Worm (Caenorhabditis elegans): Measurements from ENCODE around the gene clc-22.
A peak's percentile ranks its signal among the peaks of the same experiment; 100 is the strongest.

Gene clc-22

DNA sequence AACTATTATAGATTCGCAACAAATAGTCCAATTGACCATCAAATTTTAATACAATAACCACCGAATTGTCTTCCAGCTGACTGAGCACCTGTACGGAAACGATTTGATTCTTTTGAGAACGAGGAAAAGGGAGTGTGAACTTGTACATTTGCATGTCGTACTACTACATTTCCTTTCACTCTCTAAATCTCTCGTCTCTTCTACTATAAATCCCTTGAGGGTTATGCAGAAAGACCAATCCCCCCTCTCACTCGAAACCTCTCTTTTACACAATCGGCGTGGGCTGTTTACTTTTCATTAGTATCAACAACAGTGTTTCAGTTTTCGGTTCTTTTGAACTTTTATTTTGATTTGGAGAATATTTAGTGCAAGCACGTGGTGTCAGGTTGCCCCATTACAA, 6.3 kb upstream of the clc-22 start:
- TF ChIP-seq dpff-1 (tag; optimal IDR thresholded peaks at IDR 0.05): no peak
- TF ChIP-seq Y53G8AR.9 (GFP tag; conservative IDR thresholded peaks at IDR 0.05): no peak
- TF ChIP-seq F37B4.10 (GFP tag; IDR thresholded peaks at IDR 0.05): no peak
- TF ChIP-seq tbx-9 (tag; optimal IDR thresholded peaks at IDR 0.05; ENCODE audit: borderline replicate concordance): no peak
- no peak for TF ChIP-seq aptf-3 (GFP tag; IDR thresholded peaks at IDR 0.05)
- TF ChIP-seq ccch-3 (GFP tag; optimal IDR thresholded peaks at IDR 0.05): no peak
- TF ChIP-seq nhr-27 (tag; optimal IDR thresholded peaks at IDR 0.05): no peak
- no peak for TF ChIP-seq efl-1 (GFP tag; optimal IDR thresholded peaks at IDR 0.05)
- TF ChIP-seq sdz-38 (tag; optimal IDR thresholded peaks at IDR 0.05): no peak
- no peak for TF ChIP-seq B0336.3 (GFP tag; IDR thresholded peaks at IDR 0.05)
- TF ChIP-seq ztf-26 (tag; optimal IDR thresholded peaks at IDR 0.05): no peak
- TF ChIP-seq tbp1 (GFP tag; optimal IDR thresholded peaks at IDR 0.05): no peak
- no peak for TF ChIP-seq ceh-58 (GFP tag; IDR thresholded peaks at IDR 0.05)
- no peak for TF ChIP-seq hlh-12 (tag; optimal IDR thresholded peaks at IDR 0.05)
- no peak for TF ChIP-seq ceh-40 (GFP tag; IDR thresholded peaks at IDR 0.05)
- TF ChIP-seq F55B11.4 (tag; optimal IDR thresholded peaks at IDR 0.05; ENCODE audit: borderline replicate concordance, insufficient read depth): no peak
- TF ChIP-seq pbrm-1 (GFP tag; IDR thresholded peaks at IDR 0.05): no peak
- TF ChIP-seq ZK185.1 (tag; optimal IDR thresholded peaks at IDR 0.05; ENCODE audit: poor library complexity, severe bottlenecking): no peak
- TF ChIP-seq T26A5.8 (tag; optimal IDR thresholded peaks at IDR 0.05): no peak

DNA sequence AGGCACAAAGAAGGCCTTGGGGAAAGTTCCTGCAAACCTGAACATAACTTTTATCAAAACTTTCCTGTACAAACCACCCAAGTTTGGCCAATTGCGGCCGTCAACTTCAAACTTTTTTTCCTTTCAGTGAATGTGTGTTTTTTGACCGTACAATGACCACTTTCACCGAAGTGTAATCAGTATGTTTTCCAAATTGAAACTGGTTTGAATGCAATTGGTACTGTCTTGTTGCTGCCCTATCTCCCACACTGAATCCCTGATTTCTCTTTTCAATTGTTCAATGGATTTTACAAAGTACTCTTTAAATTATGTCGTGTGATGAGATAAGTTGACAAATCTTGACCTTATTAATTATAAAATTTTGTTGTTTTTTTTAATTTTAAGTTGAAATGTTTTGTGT, 4.6 kb upstream of the clc-22 start:
- no peak for TF ChIP-seq let-526 (GFP tag; IDR thresholded peaks at IDR 0.05)
- no peak for TF ChIP-seq nhr-27 (tag; optimal IDR thresholded peaks at IDR 0.05)
- no peak for TF ChIP-seq D2030.7 (GFP tag; IDR thresholded peaks at IDR 0.05)
- TF ChIP-seq nhr-80 (tag; optimal IDR thresholded peaks at IDR 0.05): no peak
- no peak for TF ChIP-seq fkh-3 (tag; optimal IDR thresholded peaks at IDR 0.05)
- TF ChIP-seq cebp-2 (GFP tag; IDR thresholded peaks at IDR 0.05): no peak
- TF ChIP-seq ztf-3 (GFP tag; optimal IDR thresholded peaks at IDR 0.05): no peak
- TF ChIP-seq lag-1 (GFP tag; IDR thresholded peaks at IDR 0.05): no peak
- no peak for TF ChIP-seq ztf-26 (tag; optimal IDR thresholded peaks at IDR 0.05)
- no peak for TF ChIP-seq pbrm-1 (GFP tag; IDR thresholded peaks at IDR 0.05)
- TF ChIP-seq egrh-3 (GFP tag; IDR thresholded peaks at IDR 0.05): no peak

DNA sequence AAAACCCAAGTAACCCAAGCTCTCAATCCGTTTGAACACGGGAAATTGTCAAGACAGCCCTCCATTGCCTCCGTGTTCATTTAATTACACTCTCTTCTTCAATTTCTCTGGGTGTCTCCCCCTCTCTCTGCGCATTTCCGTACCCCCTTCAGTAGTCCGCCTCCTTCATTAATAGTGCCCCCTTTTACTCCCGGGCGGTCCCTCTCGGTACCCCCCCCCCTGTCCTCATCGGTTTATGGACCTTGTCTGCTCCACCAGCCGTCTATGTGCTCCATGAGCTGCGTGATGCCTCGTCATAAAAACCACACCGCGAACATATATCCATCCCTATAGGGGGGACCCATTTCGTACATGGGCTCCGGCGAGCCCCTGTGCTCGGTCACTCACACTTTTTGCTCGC, 3.7 kb upstream of the clc-22 start:
- TF ChIP-seq him-1 (tag; optimal IDR thresholded peaks at IDR 0.05): no peak
- peak; percentile 11; the same call in 1 of the 2 replicates for TF ChIP-seq egrh-3 (GFP tag; IDR thresholded peaks at IDR 0.05)
- TF ChIP-seq aptf-3 (GFP tag; IDR thresholded peaks at IDR 0.05): no peak
- TF ChIP-seq nfya-1 (tag; optimal IDR thresholded peaks at IDR 0.05; ENCODE audit: borderline replicate concordance, insufficient read depth): no peak
- TF ChIP-seq Y53F4B.3 (GFP tag; IDR thresholded peaks at IDR 0.05): no peak
- TF ChIP-seq B0035.1 (tag; optimal IDR thresholded peaks at IDR 0.05): no peak
- no peak for TF ChIP-seq Y53G8AR.9 (GFP tag; conservative IDR thresholded peaks at IDR 0.05)
- TF ChIP-seq C17E4.6 (GFP tag; IDR thresholded peaks at IDR 0.05): no peak
- TF ChIP-seq sea-2 (GFP tag; IDR thresholded peaks at IDR 0.05): no peak
- TF ChIP-seq unc-130 (GFP tag; optimal IDR thresholded peaks at IDR 0.05): no peak
- TF ChIP-seq dox-1 (GFP tag; IDR thresholded peaks at IDR 0.05): 0 out of 2 replicates have a peak, but pooled peaks have one; percentile 36
- no peak for TF ChIP-seq nfyb-1 (GFP tag; IDR thresholded peaks at IDR 0.05)
- TF ChIP-seq F57C9.4 (tag; optimal IDR thresholded peaks at IDR 0.05): no peak
- TF ChIP-seq tbx-9 (tag; optimal IDR thresholded peaks at IDR 0.05; ENCODE audit: borderline replicate concordance): no peak
- TF ChIP-seq F23B12.7 (tag; optimal IDR thresholded peaks at IDR 0.05; ENCODE audit: insufficient read depth): no peak
- TF ChIP-seq aptf-2 (GFP tag; conservative IDR thresholded peaks at IDR 0.05): 0 out of 2 replicates have a peak, but pooled peaks have one; percentile 54
- peak; percentile 74 for TF ChIP-seq zfh-2 (GFP tag; conservative IDR thresholded peaks at IDR 0.05)

Data from whole organism, young adult.